Worm (Caenorhabditis elegans) whole organism, mixed stage, embryonic: Measurements from ENCODE around the gene R02D3.8.

ENCODE experiments used
- M03D4.4 ChIP-seq: sonication (generic microtip); optimal IDR thresholded peaks from 2 replicates; lab custom pipeline; 2017; ENCODE audit warnings: mild to moderate bottlenecking, missing genetic modification characterization, missing compliant biosample characterization
- blmp-1 ChIP-seq: fragments of 150-350 bp; optimal IDR thresholded peaks from 2 replicates; lab custom pipeline; 2014; ENCODE audit warnings: missing biosample characterization, missing genetic modification characterization
- ceh-39 ChIP-seq: fragments of 150-350 bp; optimal IDR thresholded peaks from 2 replicates; lab custom pipeline; 2014; ENCODE audit warnings: missing biosample characterization, missing genetic modification characterization
- ceh-43 ChIP-seq: fragments of 200-800 bp; sonication (Bioruptor generic); optimal IDR thresholded peaks from 2 replicates; lab custom pipeline; 2018; ENCODE audit warnings: mild to moderate bottlenecking, missing genetic modification characterization, moderate library complexity, missing compliant biosample characterization
- ceh-83 ChIP-seq: fragments of 200-800 bp; sonication (Bioruptor generic); optimal IDR thresholded peaks from 2 replicates; lab custom pipeline; 2018; ENCODE audit warnings: mild to moderate bottlenecking, missing genetic modification characterization, missing compliant biosample characterization
- ces-1 ChIP-seq: fragments of 150-350 bp; optimal IDR thresholded peaks from 2 replicates; lab custom pipeline; 2014; ENCODE audit warnings: missing biosample characterization, missing genetic modification reagents, missing genetic modification characterization
- cnd-1 ChIP-seq: fragments of 200-800 bp; sonication (Bioruptor generic); optimal IDR thresholded peaks from 2 replicates; lab custom pipeline; 2018; ENCODE audit warnings: mild to moderate bottlenecking, missing genetic modification characterization, missing compliant biosample characterization
- elt-1 ChIP-seq: sonication (generic microtip); optimal IDR thresholded peaks from 2 replicates; lab custom pipeline; 2017; ENCODE audit warnings: missing genetic modification characterization, mild to moderate bottlenecking, missing compliant biosample characterization, antibody characterized with exemption, moderate library complexity, borderline replicate concordance; ENCODE audit not compliant: insufficient read depth
- elt-3 ChIP-seq: fragments of 150-350 bp; optimal IDR thresholded peaks from 2 replicates; lab custom pipeline; 2014; ENCODE audit warnings: missing biosample characterization, missing genetic modification characterization
- ham-2 ChIP-seq: fragments of 200-800 bp; sonication (Bioruptor generic); optimal IDR thresholded peaks from 2 replicates; lab custom pipeline; 2018; ENCODE audit warnings: mild to moderate bottlenecking, missing genetic modification characterization, missing compliant biosample characterization
- hlh-1 ChIP-seq: fragments of 150-350 bp; optimal IDR thresholded peaks from 2 replicates; lab custom pipeline; 2014; ENCODE audit warnings: missing biosample characterization, missing genetic modification reagents, missing genetic modification characterization
- lin-13 ChIP-seq: fragments of 150-350 bp; optimal IDR thresholded peaks from 2 replicates; lab custom pipeline; 2014; ENCODE audit warnings: missing biosample characterization, missing genetic modification characterization
- lin-32 ChIP-seq: fragments of 200-800 bp; sonication (Bioruptor generic); optimal IDR thresholded peaks from 2 replicates; lab custom pipeline; 2018; ENCODE audit warnings: mild to moderate bottlenecking, missing genetic modification characterization, missing compliant biosample characterization
- mab-5 ChIP-seq: fragments of 150-350 bp; optimal IDR thresholded peaks from 2 replicates; lab custom pipeline; 2014; ENCODE audit warnings: missing biosample characterization, missing genetic modification characterization
- mep-1 ChIP-seq: fragments of 150-350 bp; optimal IDR thresholded peaks from 2 replicates; lab custom pipeline; 2017; ENCODE audit warnings: missing biosample characterization, missing genetic modification reagents, missing genetic modification characterization, inconsistent platforms
- mls-2 ChIP-seq: sonication (generic microtip); optimal IDR thresholded peaks from 2 replicates; lab custom pipeline; 2016; ENCODE audit warnings: mild to moderate bottlenecking, missing genetic modification characterization, moderate library complexity, missing compliant biosample characterization
- nhr-12 ChIP-seq: fragments of 150-350 bp; optimal IDR thresholded peaks from 2 replicates; lab custom pipeline; 2014; ENCODE audit warnings: missing biosample characterization, missing genetic modification characterization
- nhr-2 ChIP-seq: fragments of 150-350 bp; optimal IDR thresholded peaks from 2 replicates; lab custom pipeline; 2014; ENCODE audit warnings: missing biosample characterization, missing genetic modification characterization
- nhr-237 ChIP-seq: fragments of 150-350 bp; optimal IDR thresholded peaks from 2 replicates; lab custom pipeline; 2014; ENCODE audit warnings: missing biosample characterization, missing genetic modification characterization
- nhr-28 ChIP-seq: fragments of 150-350 bp; optimal IDR thresholded peaks from 2 replicates; lab custom pipeline; 2014; ENCODE audit warnings: missing biosample characterization, missing genetic modification characterization
- nhr-76 ChIP-seq: sonication (generic microtip); optimal IDR thresholded peaks from 2 replicates; lab custom pipeline; 2017; ENCODE audit warnings: missing biosample characterization, missing genetic modification characterization
- pha-4 ChIP-seq: fragments of 150-350 bp; optimal IDR thresholded peaks from 2 replicates; lab custom pipeline; 2018; ENCODE audit warnings: missing biosample characterization, missing genetic modification reagents, missing genetic modification characterization
- sem-2 ChIP-seq: fragments of 200-800 bp; sonication (Bioruptor generic); optimal IDR thresholded peaks from 2 replicates; lab custom pipeline; 2018; ENCODE audit warnings: mild to moderate bottlenecking, missing genetic modification characterization, missing compliant biosample characterization
- snpc-4 ChIP-seq: fragments of 150-350 bp; optimal IDR thresholded peaks from 2 replicates; lab custom pipeline; 2014; ENCODE audit warnings: missing biosample characterization, missing genetic modification characterization
- tbx-8 ChIP-seq: fragments of 200-800 bp; sonication (Bioruptor generic); optimal IDR thresholded peaks from 2 replicates; lab custom pipeline; 2018; ENCODE audit warnings: mild to moderate bottlenecking, missing genetic modification characterization, moderate library complexity, missing compliant biosample characterization
- unc-120 ChIP-seq: sonication (generic microtip); optimal IDR thresholded peaks from 2 replicates; lab custom pipeline; 2017; ENCODE audit warnings: missing genetic modification characterization, missing compliant biosample characterization; ENCODE audit not compliant: poor library complexity, severe bottlenecking
- unc-39 ChIP-seq: fragments of 150-350 bp; optimal IDR thresholded peaks from 2 replicates; lab custom pipeline; 2014; ENCODE audit warnings: missing biosample characterization, missing genetic modification characterization
- unc-62 ChIP-seq: fragments of 150-350 bp; optimal IDR thresholded peaks from 2 replicates; lab custom pipeline; 2014; ENCODE audit warnings: missing biosample characterization, missing genetic modification reagents, missing genetic modification characterization
- zip-8 ChIP-seq: fragments of 150-350 bp; optimal IDR thresholded peaks from 2 replicates; lab custom pipeline; 2014; ENCODE audit warnings: missing biosample characterization, missing genetic modification characterization
- ztf-11 ChIP-seq: fragments of 150-350 bp; optimal IDR thresholded peaks from 2 replicates; lab custom pipeline; 2014; ENCODE audit warnings: missing biosample characterization, missing genetic modification characterization

The R02D3.8 gene

DNA sequence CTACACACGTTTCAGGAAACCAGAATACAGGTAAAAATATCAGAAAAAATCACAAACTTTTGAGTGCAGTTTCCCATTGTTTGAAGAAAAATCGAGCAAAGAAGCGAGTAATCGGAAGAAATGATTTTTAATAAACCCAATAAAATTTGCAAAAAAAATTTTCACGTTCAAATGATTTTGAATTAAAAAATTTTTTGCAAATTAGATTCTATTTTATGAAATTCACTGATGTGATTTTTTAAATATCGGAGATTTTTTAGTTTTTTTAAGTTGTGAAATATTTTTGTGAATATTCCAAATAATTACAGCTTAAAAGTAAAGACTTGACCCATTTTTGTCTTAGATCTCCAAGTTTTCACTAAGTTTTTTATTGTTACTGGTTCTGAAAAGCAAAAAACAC, 41.2 kb upstream of the R02D3.8 start, which contains the start of gene pnp-1:
TSS of gene pnp-1 (minus strand) at position 101 of the 400 bp plus-strand sequence.
- TF ChIP-seq ceh-83 (GFP tag; lab: Kevin White, UChicago) (no peak), unc-120 (tag; lab: Kevin White, UChicago) (no peak), mls-2 (tag; lab: Kevin White, UChicago) (no peak), ces-1 (no peak), ham-2 (GFP tag; lab: Kevin White, UChicago) (no peak), mep-1 (tag; lab: Kevin White, UChicago) (no peak), sem-2 (no peak), nhr-28 (no peak), ceh-43 (GFP tag; lab: Kevin White, UChicago) (no peak), mab-5 (tag; lab: Kevin White, UChicago) (no peak), nhr-76 (tag; lab: Kevin White, UChicago) (no peak), elt-3 (tag; lab: Kevin White, UChicago) (no peak), cnd-1 (tag; lab: Kevin White, UChicago) (no peak)

DNA sequence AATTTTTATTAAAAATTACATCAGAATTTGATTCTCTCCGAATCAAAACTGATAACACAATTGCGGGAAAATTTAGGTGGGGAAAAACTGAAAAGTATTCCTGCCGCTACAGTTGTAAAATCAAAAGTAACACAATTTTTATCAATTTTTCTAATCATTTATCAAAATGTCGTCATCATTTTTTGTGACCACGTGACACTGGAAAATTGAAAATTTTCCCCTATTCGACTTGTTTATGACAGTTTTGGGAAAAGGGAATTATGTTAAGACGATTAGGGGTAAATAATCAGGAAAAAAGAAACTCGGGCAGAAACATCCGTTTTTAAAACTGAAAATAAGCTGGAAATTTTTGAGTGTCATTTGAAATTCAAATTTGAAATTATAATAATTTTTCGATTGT, 39.8 kb upstream of the R02D3.8 start:
- TF ChIP-seq nhr-76 (tag; lab: Kevin White, UChicago): no peak
- no peak for TF ChIP-seq mep-1 (tag; lab: Kevin White, UChicago)
- no peak for TF ChIP-seq ces-1
- TF ChIP-seq mab-5 (tag; lab: Kevin White, UChicago): no peak
- TF ChIP-seq ceh-43 (GFP tag; lab: Kevin White, UChicago): no peak
- no peak for TF ChIP-seq blmp-1
- no peak for TF ChIP-seq M03D4.4
- no peak for TF ChIP-seq ham-2 (GFP tag; lab: Kevin White, UChicago)
- TF ChIP-seq nhr-2 (tag; lab: Kevin White, UChicago): no peak
- no peak for TF ChIP-seq mls-2 (tag; lab: Kevin White, UChicago)
- TF ChIP-seq zip-8 (tag; lab: Kevin White, UChicago): no peak
- no peak for TF ChIP-seq pha-4
- no peak for TF ChIP-seq unc-120 (tag; lab: Kevin White, UChicago)
- TF ChIP-seq unc-39 (tag; lab: Kevin White, UChicago): no peak
- no peak for TF ChIP-seq ceh-39 (tag; lab: Kevin White, UChicago)
- no peak for TF ChIP-seq snpc-4
- no peak for TF ChIP-seq unc-62 (GFP tag; lab: Kevin White, UChicago)
- TF ChIP-seq tbx-8: no peak

DNA sequence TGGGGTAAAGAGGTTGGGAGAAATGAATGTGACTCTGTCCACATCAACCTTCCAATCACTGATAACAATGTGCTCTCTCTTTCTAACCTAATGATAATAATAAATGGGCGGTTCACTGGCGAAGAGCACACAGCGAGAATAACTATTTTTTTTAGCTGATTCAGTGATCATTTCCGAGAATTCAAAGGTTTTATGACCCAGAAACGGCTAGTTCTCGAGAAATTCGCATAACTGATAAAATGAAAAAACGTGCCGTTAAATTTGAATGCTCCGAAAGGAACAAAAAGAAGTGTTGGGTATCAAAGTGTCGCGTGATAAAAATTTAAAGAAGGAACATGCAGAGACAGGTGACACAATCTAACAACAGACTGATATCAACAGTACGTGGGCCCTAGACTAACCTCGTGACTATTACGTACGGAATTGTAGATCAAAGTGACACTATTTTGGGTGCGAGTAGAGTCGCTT, 38.8 kb upstream of the R02D3.8 start:
- TF ChIP-seq ces-1: no peak
- no peak for TF ChIP-seq mep-1 (tag; lab: Kevin White, UChicago)
- TF ChIP-seq M03D4.4: no peak
- TF ChIP-seq, all 35 proteins: peak for 0

DNA sequence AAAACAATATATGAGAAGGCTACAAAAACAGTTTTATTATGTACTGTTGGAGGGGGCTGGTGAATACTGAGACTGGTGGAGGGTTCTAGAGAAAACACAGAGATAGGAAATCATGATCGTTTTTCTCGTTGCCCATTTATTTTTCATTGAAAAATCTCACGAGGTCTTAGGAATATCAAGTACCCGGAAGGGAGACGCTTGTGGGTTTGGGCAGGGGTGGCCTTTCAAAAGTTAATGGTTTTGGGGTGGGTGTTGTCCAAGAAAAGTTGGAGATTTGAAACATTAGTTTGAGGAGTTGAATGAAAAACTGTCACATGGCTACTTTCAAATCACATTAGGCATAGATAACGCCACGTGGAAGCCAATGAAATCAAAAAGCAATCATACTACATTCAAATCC, 37.7 kb upstream of the R02D3.8 start:
- TF ChIP-seq unc-39 (tag; lab: Kevin White, UChicago): no peak
- TF ChIP-seq ceh-83 (GFP tag; lab: Kevin White, UChicago): no peak
- TF ChIP-seq hlh-1 (tag; lab: Kevin White, UChicago): no peak
- TF ChIP-seq zip-8 (tag; lab: Kevin White, UChicago): no peak
- TF ChIP-seq lin-32 (GFP tag; lab: Kevin White, UChicago): no peak
- TF ChIP-seq nhr-12: no peak
- TF ChIP-seq ces-1: no peak
- TF ChIP-seq lin-13 (tag; lab: Kevin White, UChicago): no peak
- no peak for TF ChIP-seq M03D4.4

DNA sequence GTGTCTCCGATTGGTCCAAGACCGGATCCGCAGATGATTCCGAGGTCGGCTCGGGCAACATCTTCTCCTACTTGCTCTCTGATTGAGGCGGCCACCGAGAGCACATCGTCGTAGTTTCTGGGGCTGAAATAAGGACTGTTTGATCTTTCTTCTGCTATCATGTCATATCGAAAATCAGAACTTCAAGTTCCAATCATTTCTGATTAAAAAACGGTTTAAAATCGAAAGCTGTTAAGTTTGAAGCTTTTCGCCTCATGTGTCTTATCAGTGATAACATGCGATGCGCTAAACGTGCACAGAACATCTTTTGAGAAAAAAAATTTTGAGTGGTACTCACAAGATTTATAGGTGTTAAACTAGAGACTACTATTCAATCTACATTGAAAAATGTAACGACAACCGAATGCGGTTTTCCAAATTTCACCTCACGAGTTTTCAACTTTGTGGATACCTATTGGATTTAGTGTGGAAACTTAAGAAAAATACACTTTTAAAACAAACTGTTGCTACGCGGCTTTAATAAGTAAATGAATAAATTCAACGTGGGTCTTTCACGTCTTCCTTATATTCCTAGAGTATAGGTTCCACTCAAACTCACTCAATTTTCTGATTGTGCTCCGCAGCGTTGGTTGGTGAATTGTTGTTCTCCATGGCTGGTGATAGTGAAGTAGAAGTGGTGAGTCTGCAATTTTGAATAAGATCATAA, 37.1 kb upstream of the R02D3.8 start:
- TF ChIP-seq nhr-28: no peak
- no peak for TF ChIP-seq ztf-11 (tag; lab: Kevin White, UChicago)
- no peak for TF ChIP-seq pha-4
- no peak for TF ChIP-seq cnd-1 (tag; lab: Kevin White, UChicago)

DNA sequence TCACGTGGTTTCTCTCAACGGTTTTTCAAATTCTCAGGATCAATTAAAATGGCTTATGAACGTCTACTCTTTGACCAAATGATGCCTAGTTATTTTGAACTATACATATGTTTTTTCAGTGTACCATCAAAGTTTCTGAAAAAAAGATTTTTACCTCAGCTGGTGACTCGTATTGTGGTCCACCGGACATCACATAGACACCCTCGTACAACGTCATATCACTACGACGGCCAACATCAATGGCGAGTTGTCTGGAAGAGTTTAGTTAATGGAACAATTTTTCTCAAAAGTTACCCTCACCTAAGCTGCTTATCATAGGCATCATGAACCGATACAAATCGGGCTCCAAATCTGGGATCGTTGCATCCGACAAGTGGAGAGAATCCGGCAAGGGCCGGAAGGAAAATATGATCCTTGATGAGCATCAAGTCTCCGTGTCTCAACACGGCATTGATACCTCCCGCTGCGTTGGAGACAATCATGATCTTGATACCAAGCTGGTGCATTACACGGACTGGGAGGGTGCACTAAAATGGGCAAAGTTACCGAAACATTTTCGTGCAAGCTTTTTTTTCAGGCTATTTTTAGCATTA, 36.3 kb upstream of the R02D3.8 start:
- TF ChIP-seq nhr-237 (tag; lab: Kevin White, UChicago) (no peak), unc-62 (GFP tag; lab: Kevin White, UChicago) (no peak), mep-1 (tag; lab: Kevin White, UChicago) (no peak), nhr-2 (tag; lab: Kevin White, UChicago) (no peak), pha-4 (no peak), blmp-1 (no peak), ceh-43 (GFP tag; lab: Kevin White, UChicago) (no peak), lin-32 (GFP tag; lab: Kevin White, UChicago) (no peak), nhr-12 (no peak), mls-2 (tag; lab: Kevin White, UChicago) (no peak), elt-1 (tag; lab: Kevin White, UChicago) (no peak)
